Fruit fly (Drosophila melanogaster): ENCODE results near the gene Ets96B.

The Ets96B gene

dm6 chr3R:24768538-24769401, 19.1 kb upstream of the Ets96B start, which contains the start of gene CG13631:
CG13631 (plus strand) TSS chr3R:24769351.
- peak; percentile 88 for TF ChIP-seq CG11398 (GFP tag; optimal IDR thresholded peaks at IDR 0.05)
- TF ChIP-seq Doc3 (GFP tag; IDR thresholded peaks at IDR 0.05; ENCODE audit: partially characterized antibody) = no peak
- no peak for TF ChIP-seq Bgb (GFP tag; IDR thresholded peaks at IDR 0.05; ENCODE audit: partially characterized antibody)
- no peak for TF ChIP-seq prd (optimal IDR thresholded peaks at IDR 0.05)
- TF ChIP-seq prd (GFP tag; IDR thresholded peaks at IDR 0.05) = peak; percentile 95
- TF ChIP-seq CG3726 (GFP tag; IDR thresholded peaks at IDR 0.05) = peak; percentile 83; the same call in 2 of the 3 replicates
- no peak for TF ChIP-seq Dll (GFP tag; IDR thresholded peaks at IDR 0.05; ENCODE audit: partially characterized antibody)
- TF ChIP-seq B-H1 (GFP tag; IDR thresholded peaks at IDR 0.05) = peak; percentile 87
- TF ChIP-seq schlank (tag; optimal IDR thresholded peaks at IDR 0.05) = peak; percentile 2
- TF ChIP-seq CG8089 (GFP tag; optimal IDR thresholded peaks at IDR 0.05) = peak; percentile 95
- peak; percentile 50 for TF ChIP-seq CG17912 (GFP tag; optimal IDR thresholded peaks at IDR 0.05)
- peak; percentile 51 for TF ChIP-seq Ravus (GFP tag; IDR thresholded peaks at IDR 0.05)
- peak; percentile 66 for TF ChIP-seq CG31365 (tag; optimal IDR thresholded peaks at IDR 0.05)
- TF ChIP-seq CG9932 (GFP tag; IDR thresholded peaks at IDR 0.05) = 0 out of 2 replicates have a peak, but pooled peaks have one; percentile 12
- TF ChIP-seq Ptx1 (GFP tag; IDR thresholded peaks at IDR 0.05) = peak; percentile 94
- TF ChIP-seq CG10462 (GFP tag; optimal IDR thresholded peaks at IDR 0.05) = peak; percentile 96
- TF ChIP-seq CG15601 (tag; optimal IDR thresholded peaks at IDR 0.05) = peak; percentile 97
- peak; percentile 50; the same call in 1 of the 3 replicates for TF ChIP-seq C15 (GFP tag; IDR thresholded peaks at IDR 0.05)
- peak; percentile 94 for TF ChIP-seq Side (GFP tag; optimal IDR thresholded peaks at IDR 0.05)
- peak; percentile 67 for TF ChIP-seq Deaf1 (tag; optimal IDR thresholded peaks at IDR 0.05)
- TF ChIP-seq CG7357 (GFP tag; IDR thresholded peaks at IDR 0.05) = peak; percentile 85
- TF ChIP-seq da (GFP tag; optimal IDR thresholded peaks at IDR 0.05) = peak; percentile 72
- peak; percentile 79 for TF ChIP-seq CG1024 (GFP tag; IDR thresholded peaks at IDR 0.05)
- no peak for TF ChIP-seq ato (GFP tag; IDR thresholded peaks at IDR 0.05; ENCODE audit: partially characterized antibody)
- TF ChIP-seq Antp (GFP tag; optimal IDR thresholded peaks at IDR 0.05) = peak; percentile 94
- peak; percentile 68 for TF ChIP-seq Sry-β (GFP tag; optimal IDR thresholded peaks at IDR 0.05)
- no peak for TF ChIP-seq Dref (GFP tag; IDR thresholded peaks at IDR 0.05)
- peak; percentile 95 for TF ChIP-seq CG6254 (GFP tag; optimal IDR thresholded peaks at IDR 0.05)
- TF ChIP-seq CrebB (tag; optimal IDR thresholded peaks at IDR 0.05) = peak; percentile 76
- peak; percentile 96 for TF ChIP-seq CG16863 (GFP tag; optimal IDR thresholded peaks at IDR 0.05)
- no peak for TF ChIP-seq Fer1 (GFP tag; optimal IDR thresholded peaks at IDR 0.05)
- TF ChIP-seq lmd (GFP tag; IDR thresholded peaks at IDR 0.05) = peak; percentile 94
- TF ChIP-seq sob (GFP tag; IDR thresholded peaks at IDR 0.05) = peak; percentile 77
- peak; percentile 84; the same call in 1 of the 2 replicates for TF ChIP-seq dimm (GFP tag; IDR thresholded peaks at IDR 0.05)
- no peak for TF ChIP-seq CG14860 (GFP tag; IDR thresholded peaks at IDR 0.05; ENCODE audit: partially characterized antibody)
- peak; percentile 75 for TF ChIP-seq CG13624 (GFP tag; optimal IDR thresholded peaks at IDR 0.05)
- TF ChIP-seq Asciz (GFP tag; optimal IDR thresholded peaks at IDR 0.05) = peak; percentile 96
- peak; percentile 87 for TF ChIP-seq Adf1 (GFP tag; IDR thresholded peaks at IDR 0.05)
- TF ChIP-seq chn (GFP tag; optimal IDR thresholded peaks at IDR 0.05) = peak; percentile 94
- TF ChIP-seq mam (GFP tag; optimal IDR thresholded peaks at IDR 0.05) = peak; percentile 85
- peak; percentile 55 for TF ChIP-seq CG10543 (GFP tag; optimal IDR thresholded peaks at IDR 0.05)
- TF ChIP-seq CG12942 (GFP tag; optimal IDR thresholded peaks at IDR 0.05) = peak; percentile 90
- peak; percentile 97 for TF ChIP-seq CoRest (tag; optimal IDR thresholded peaks at IDR 0.05)
- peak; percentile 84 for TF ChIP-seq p53 (GFP tag; optimal IDR thresholded peaks at IDR 0.05)
- peak; percentile 52 for TF ChIP-seq CG3163 (GFP tag; optimal IDR thresholded peaks at IDR 0.05)
- peak; percentile 79 for TF ChIP-seq CG33557 (GFP tag; optimal IDR thresholded peaks at IDR 0.05)
- peak; percentile 95 for TF ChIP-seq Optix (GFP tag; IDR thresholded peaks at IDR 0.05)
- peak; percentile 92 for TF ChIP-seq CG10366 (GFP tag; IDR thresholded peaks at IDR 0.05)
- TF ChIP-seq CG12236 (GFP tag; optimal IDR thresholded peaks at IDR 0.05) = peak; percentile 93
